Fruit fly (Drosophila melanogaster) whole organism, embryonic: ENCODE data around the gene Ugt49B2.
A peak's percentile ranks its signal among the peaks of the same experiment; 100 is the strongest.

Source experiments
- Antp ChIP-seq: fragments of 200-800 bp; sonication (Bioruptor generic); optimal IDR thresholded peaks from 3 replicates; lab custom pipeline; 2016; ENCODE audit warnings: missing biosample characterization, missing genetic modification characterization
- BEAF-32 ChIP-seq: fragments of 200-800 bp; sonication (Bioruptor generic); optimal IDR thresholded peaks from 3 replicates; lab custom pipeline; 2017; ENCODE audit warnings: missing biosample characterization, missing genetic modification characterization, mild to moderate bottlenecking, moderate library complexity, missing genetic modification reagents
- CG10147 ChIP-seq: fragments of 200-800 bp; sonication (Bioruptor generic); optimal IDR thresholded peaks from 2 replicates; lab custom pipeline; 2019; ENCODE audit warnings: missing biosample characterization, mild to moderate bottlenecking, missing genetic modification characterization, moderate library complexity
- CG10321 ChIP-seq: fragments of 200-800 bp; sonication (Bioruptor generic); IDR thresholded peaks from 2 replicates; pipeline ENCODE4 v1.3.6; 2022; ENCODE audit warnings: missing biosample characterization, missing genetic modification characterization
- CG10431 ChIP-seq: fragments of 200-800 bp; sonication (Bioruptor generic); optimal IDR thresholded peaks from 3 replicates; lab custom pipeline; 2018; ENCODE audit warnings: missing biosample characterization, mild to moderate bottlenecking, missing genetic modification characterization
- CG10543 ChIP-seq: fragments of 200-800 bp; sonication (Bioruptor generic); optimal IDR thresholded peaks from 3 replicates; lab custom pipeline; 2017; ENCODE audit warnings: missing biosample characterization, mild to moderate bottlenecking, missing genetic modification characterization, moderate library complexity
- CG12391 ChIP-seq: fragments of 200-800 bp; sonication (Bioruptor generic); optimal IDR thresholded peaks from 3 replicates; lab custom pipeline; 2018; ENCODE audit warnings: missing biosample characterization, mild to moderate bottlenecking, missing genetic modification characterization, moderate library complexity
- CG1603 ChIP-seq: fragments of 200-800 bp; sonication (Bioruptor generic); optimal IDR thresholded peaks from 2 replicates; lab custom pipeline; 2019; ENCODE audit warnings: missing biosample characterization, mild to moderate bottlenecking, missing genetic modification characterization, moderate library complexity
- CG17612 ChIP-seq: fragments of 200-800 bp; sonication (Bioruptor generic); IDR thresholded peaks from 2 replicates; pipeline ENCODE4 v1.3.6; 2022; ENCODE audit warnings: missing biosample characterization, missing genetic modification characterization
- CG18262 ChIP-seq: fragments of 200-800 bp; optimal IDR thresholded peaks from 3 replicates; lab custom pipeline; 2019; ENCODE audit warnings: missing biosample characterization, mild to moderate bottlenecking, missing genetic modification characterization, moderate library complexity
- CG2116 ChIP-seq: fragments of 200-800 bp; sonication (Bioruptor generic); optimal IDR thresholded peaks from 3 replicates; lab custom pipeline; 2018; ENCODE audit warnings: missing biosample characterization, mild to moderate bottlenecking, missing genetic modification characterization
- CG31365 ChIP-seq: fragments of 200-800 bp; sonication (Bioruptor generic); optimal IDR thresholded peaks from 2 replicates; lab custom pipeline; 2018; ENCODE audit warnings: missing biosample characterization, mild to moderate bottlenecking, missing genetic modification characterization
- CG33557 ChIP-seq: fragments of 200-800 bp; sonication (Bioruptor generic); optimal IDR thresholded peaks from 2 replicates; lab custom pipeline; 2019; ENCODE audit warnings: missing biosample characterization, mild to moderate bottlenecking, missing genetic modification characterization, moderate library complexity
- CG3838 ChIP-seq: fragments of 200-800 bp; sonication (Bioruptor generic); optimal IDR thresholded peaks from 3 replicates; lab custom pipeline; 2016; ENCODE audit warnings: missing biosample characterization, missing genetic modification characterization
- CG6791 ChIP-seq: fragments of 200-800 bp; sonication (Bioruptor generic); IDR thresholded peaks from 3 replicates; pipeline ENCODE4 v1.3.6; 2022; ENCODE audit warnings: missing biosample characterization, missing genetic modification characterization; ENCODE audit not compliant: partially characterized antibody
- CG7987 ChIP-seq: fragments of 200-800 bp; sonication (Bioruptor generic); optimal IDR thresholded peaks from 2 replicates; lab custom pipeline; 2018; ENCODE audit warnings: missing biosample characterization, mild to moderate bottlenecking, missing genetic modification characterization, moderate library complexity
- CG8924 ChIP-seq: fragments of 200-800 bp; optimal IDR thresholded peaks from 3 replicates; lab custom pipeline; 2019; ENCODE audit warnings: missing biosample characterization, mild to moderate bottlenecking, missing genetic modification characterization, moderate library complexity
- CG9817 ChIP-seq: fragments of 200-800 bp; sonication (Bioruptor generic); optimal IDR thresholded peaks from 2 replicates; lab custom pipeline; 2018; ENCODE audit warnings: missing biosample characterization, mild to moderate bottlenecking, missing genetic modification characterization, moderate library complexity
- Dfd ChIP-seq, 2 experiments: fragments of >200 bp; optimal IDR thresholded peaks; 2 replicates each; lab custom pipeline; 2017; ENCODE audit warnings: missing biosample characterization in 2 of 2, missing genetic modification characterization in 2 of 2
- Dp ChIP-seq: fragments of 200-800 bp; sonication (Bioruptor generic); optimal IDR thresholded peaks from 2 replicates; lab custom pipeline; 2018; ENCODE audit warnings: missing biosample characterization, mild to moderate bottlenecking, missing genetic modification characterization, moderate library complexity
- Ets97D ChIP-seq: fragments of 200-800 bp; sonication (Bioruptor generic); optimal IDR thresholded peaks from 3 replicates; lab custom pipeline; 2016; ENCODE audit warnings: missing biosample characterization, missing genetic modification characterization
- Gsc ChIP-seq: fragments of 200-800 bp; sonication (Bioruptor generic); IDR thresholded peaks from 2 replicates; pipeline ENCODE4 v1.3.6; 2022; ENCODE audit warnings: missing biosample characterization, missing genetic modification characterization
- Gug ChIP-seq: fragments of 200-800 bp; sonication (Bioruptor generic); IDR thresholded peaks from 4 replicates; pipeline ENCODE4 v1.3.6; 2022; ENCODE audit warnings: missing biosample characterization, missing genetic modification characterization
- HLHmδ ChIP-seq: fragments of 200-800 bp; sonication (Bioruptor generic); optimal IDR thresholded peaks from 2 replicates; lab custom pipeline; 2018; ENCODE audit warnings: missing biosample characterization, mild to moderate bottlenecking, missing genetic modification characterization, moderate library complexity
- Hr39 ChIP-seq: fragments of >200 bp; optimal IDR thresholded peaks from 2 replicates; lab custom pipeline; 2017
- Poxn ChIP-seq: fragments of 200-800 bp; sonication (Bioruptor generic); IDR thresholded peaks from 2 replicates; pipeline ENCODE4 v1.3.6; 2022; ENCODE audit warnings: missing biosample characterization, missing genetic modification characterization
- aop ChIP-seq: fragments of 200-800 bp; sonication (Bioruptor generic); IDR thresholded peaks from 2 replicates; pipeline ENCODE4 v1.3.6; 2022; ENCODE audit warnings: missing biosample characterization, missing genetic modification characterization
- btn ChIP-seq: fragments of 200-800 bp; sonication (Bioruptor generic); optimal IDR thresholded peaks from 2 replicates; lab custom pipeline; 2016; ENCODE audit warnings: missing biosample characterization, missing genetic modification characterization
- caup ChIP-seq: fragments of 200-800 bp; sonication (Bioruptor generic); optimal IDR thresholded peaks from 3 replicates; lab custom pipeline; 2017; ENCODE audit warnings: missing biosample characterization, mild to moderate bottlenecking, missing genetic modification characterization, moderate library complexity; ENCODE audit not compliant: severe bottlenecking
- chif ChIP-seq, 2 experiments: fragments of 200-800 bp; sonication (Bioruptor generic); optimal IDR thresholded peaks; 3 replicates each; lab custom pipeline; 2016; ENCODE audit warnings: missing biosample characterization in 2 of 2, missing genetic modification characterization in 2 of 2
- grau ChIP-seq: fragments of 200-800 bp; optimal IDR thresholded peaks from 3 replicates; lab custom pipeline; 2019; ENCODE audit warnings: missing biosample characterization, mild to moderate bottlenecking, missing genetic modification characterization, moderate library complexity
- gro ChIP-seq: fragments of 200-800 bp; sonication (Bioruptor generic); optimal IDR thresholded peaks from 2 replicates; lab custom pipeline; 2016; ENCODE audit warnings: missing biosample characterization, missing genetic modification characterization
- hkb ChIP-seq, 2 experiments: fragments of 200-800 bp in 1 of 2; fragments of >200 bp in 1 of 2; sonication (Bioruptor generic) in 1 of 2; IDR thresholded peaks in 1 of 2; optimal IDR thresholded peaks in 1 of 2; 2 replicates each; pipeline versions ENCODE4 v1.3.6 to Lab custom; 2017 to 2022; ENCODE audit warnings: missing biosample characterization in 1 of 2, missing genetic modification characterization in 1 of 2
- insv ChIP-seq, 2 experiments: fragments of 200-800 bp; sonication (Bioruptor generic); optimal IDR thresholded peaks; 3 replicates each; lab custom pipeline; 2016 to 2018; ENCODE audit warnings: missing biosample characterization in 2 of 2, missing genetic modification characterization in 2 of 2
- kah ChIP-seq: fragments of 200-800 bp; sonication (Bioruptor generic); optimal IDR thresholded peaks from 2 replicates; lab custom pipeline; 2018; ENCODE audit warnings: missing biosample characterization, mild to moderate bottlenecking, missing genetic modification characterization
- lab ChIP-seq: fragments of 200-800 bp; sonication (Bioruptor generic); optimal IDR thresholded peaks from 3 replicates; lab custom pipeline; 2017; ENCODE audit warnings: missing biosample characterization, missing genetic modification characterization, mild to moderate bottlenecking, moderate library complexity, missing genetic modification reagents
- mirr ChIP-seq: fragments of 200-800 bp; sonication (Bioruptor generic); optimal IDR thresholded peaks from 3 replicates; lab custom pipeline; 2018; ENCODE audit warnings: missing biosample characterization, mild to moderate bottlenecking, missing genetic modification characterization
- nom ChIP-seq: fragments of 200-800 bp; sonication (Bioruptor generic); optimal IDR thresholded peaks from 2 replicates; lab custom pipeline; 2017; ENCODE audit warnings: missing biosample characterization, missing genetic modification characterization, mild to moderate bottlenecking, moderate library complexity, missing genetic modification reagents
- odd ChIP-seq: fragments of 200-800 bp; sonication (Bioruptor generic); optimal IDR thresholded peaks from 2 replicates; lab custom pipeline; 2017; ENCODE audit warnings: missing biosample characterization, mild to moderate bottlenecking, missing genetic modification characterization
- phol ChIP-seq: fragments of 200-800 bp; sonication (Bioruptor generic); optimal IDR thresholded peaks from 3 replicates; lab custom pipeline; 2018; ENCODE audit warnings: missing biosample characterization, mild to moderate bottlenecking, missing genetic modification characterization, moderate library complexity
- pita ChIP-seq: fragments of 200-800 bp; sonication (Bioruptor generic); optimal IDR thresholded peaks from 2 replicates; lab custom pipeline; 2017; ENCODE audit warnings: missing biosample characterization, mild to moderate bottlenecking, missing genetic modification characterization
- ro ChIP-seq: fragments of 200-800 bp; sonication (Bioruptor generic); IDR thresholded peaks from 2 replicates; pipeline ENCODE4 v1.3.6; 2022; ENCODE audit warnings: missing biosample characterization, missing genetic modification characterization
- salm ChIP-seq: fragments of 200-800 bp; sonication (Bioruptor generic); optimal IDR thresholded peaks from 2 replicates; lab custom pipeline; 2018; ENCODE audit warnings: missing biosample characterization, mild to moderate bottlenecking, missing genetic modification characterization
- sens ChIP-seq: fragments of 200-800 bp; sonication (Bioruptor generic); peaks from one replicate; lab custom pipeline; 2016; ENCODE audit warnings: missing biosample characterization, missing genetic modification characterization
- sim ChIP-seq: fragments of 200-800 bp; sonication (Bioruptor generic); IDR thresholded peaks from 2 replicates; pipeline ENCODE4 v1.3.6; 2022; ENCODE audit warnings: missing biosample characterization, missing genetic modification characterization
- sna ChIP-seq: fragments of 200-800 bp; sonication (Bioruptor generic); IDR thresholded peaks from 2 replicates; pipeline ENCODE4 v1.3.6; 2022; ENCODE audit warnings: missing biosample characterization, missing genetic modification characterization; ENCODE audit not compliant: partially characterized antibody
- sqz ChIP-seq: fragments of 200-800 bp; sonication (Bioruptor generic); optimal IDR thresholded peaks from 3 replicates; lab custom pipeline; 2018; ENCODE audit warnings: missing biosample characterization, mild to moderate bottlenecking, missing genetic modification characterization
- zf30C ChIP-seq: fragments of 200-800 bp; sonication (Bioruptor generic); optimal IDR thresholded peaks from 3 replicates; lab custom pipeline; 2018; ENCODE audit warnings: missing biosample characterization, mild to moderate bottlenecking, missing genetic modification characterization
- zfh1 ChIP-seq: fragments of 200-800 bp; sonication (Bioruptor generic); IDR thresholded peaks from 3 replicates; pipeline ENCODE4 v1.3.6; 2022; ENCODE audit warnings: missing biosample characterization, missing genetic modification characterization

The Ugt49B2 gene

dm6 chr3R:21349039-21349781 is 50.3 kb downstream of the Ugt49B2 start, which contains the start of gene aus (continued):
- TF ChIP-seq lab (GFP tag; lab: Kevin White, UChicago): peak; percentile 59
- TF ChIP-seq CG3838: no peak
- peak; percentile 61 for TF ChIP-seq nom (GFP tag; lab: Kevin White, UChicago)
- peak; percentile 17 for TF ChIP-seq CG31365 (tag; lab: Kevin White, UChicago)
- no peak for TF ChIP-seq hkb (optimal IDR thresholded peaks at IDR 0.05; lab: Kevin White, UChicago)
- TF ChIP-seq hkb (GFP tag; IDR thresholded peaks at IDR 0.05; lab: Robert Waterston, UW): no peak
- TF ChIP-seq Ets97D (GFP tag; lab: Kevin White, UChicago): peak; percentile 14
- peak; percentile 36 for TF ChIP-seq CG2116
- TF ChIP-seq phol (tag; lab: Kevin White, UChicago): peak; percentile 12
- TF ChIP-seq CG1603 (tag; lab: Kevin White, UChicago): peak; percentile 58
- TF ChIP-seq ro: no peak
- TF ChIP-seq CG7987 (GFP tag; lab: Kevin White, UChicago): peak; percentile 34
- no peak for TF ChIP-seq sim (GFP tag; lab: Robert Waterston, UW)
- peak; percentile 59 for TF ChIP-seq HLHmδ (GFP tag; lab: Kevin White, UChicago)
- TF ChIP-seq kah (GFP tag; lab: Kevin White, UChicago): peak; percentile 22
- TF ChIP-seq zfh1: no peak
- no peak for TF ChIP-seq Hr39 (lab: Kevin White, UChicago)
- no peak for TF ChIP-seq sna
- TF ChIP-seq CG18262: peak; percentile 52
- no peak for TF ChIP-seq aop
- no peak for TF ChIP-seq CG12391 (tag; lab: Kevin White, UChicago)
- peak; percentile 42 for TF ChIP-seq CG10543 (GFP tag; lab: Kevin White, UChicago)
- TF ChIP-seq Antp (GFP tag; lab: Kevin White, UChicago): no peak
- peak; percentile 67 for TF ChIP-seq pita (GFP tag; lab: Kevin White, UChicago)
- peak in 1 of 2 experiments; percentile 10 for TF ChIP-seq insv (GFP tag; optimal IDR thresholded peaks at IDR 0.05; lab: Kevin White, UChicago)
- TF ChIP-seq CG33557: peak; percentile 32
- TF ChIP-seq chif (GFP tag; optimal IDR thresholded peaks at IDR 0.05; lab: Kevin White, UChicago): no peak
- TF ChIP-seq Dfd (GFP tag; optimal IDR thresholded peaks at IDR 0.05; lab: Kevin White, UChicago): no peak
- peak; percentile 14 for TF ChIP-seq sqz
- TF ChIP-seq sens: peak; percentile 89
- TF ChIP-seq CG10431 (GFP tag; lab: Kevin White, UChicago): peak; percentile 37
- TF ChIP-seq odd (GFP tag; lab: Kevin White, UChicago): peak; percentile 2
- TF ChIP-seq CG10321: no peak
- peak; percentile 19 for TF ChIP-seq grau (tag; lab: Kevin White, UChicago)
- TF ChIP-seq CG9817 (tag; lab: Kevin White, UChicago): no peak
- no peak for TF ChIP-seq salm (tag; lab: Kevin White, UChicago)
- no peak for TF ChIP-seq Gsc
- TF ChIP-seq Gug (GFP tag; lab: Robert Waterston, UW): peak; percentile 14; the same call in 1 of the 4 replicates
- no peak for TF ChIP-seq Poxn (GFP tag; lab: Robert Waterston, UW)
- peak; percentile 22 for TF ChIP-seq zf30C (GFP tag; lab: Kevin White, UChicago)
- peak; percentile 90 for TF ChIP-seq Dp (GFP tag; lab: Kevin White, UChicago)
- TF ChIP-seq CG8924 (tag; lab: Kevin White, UChicago): peak; percentile 53
- no peak for TF ChIP-seq btn (GFP tag; lab: Kevin White, UChicago)
- no peak for TF ChIP-seq caup (GFP tag; lab: Kevin White, UChicago)
- TF ChIP-seq BEAF-32 (GFP tag; lab: Kevin White, UChicago): peak; percentile 41
- TF ChIP-seq CG17612 (GFP tag; lab: Robert Waterston, UW): no peak
- no peak for TF ChIP-seq CG10147 (GFP tag; lab: Kevin White, UChicago)
- TF ChIP-seq gro (GFP tag; lab: Kevin White, UChicago): no peak
- no peak for TF ChIP-seq CG6791 (GFP tag; lab: Robert Waterston, UW)
- TF ChIP-seq mirr (GFP tag; lab: Kevin White, UChicago): peak; percentile 31
